Fruit fly (Drosophila melanogaster) Kc167 (cell line): Measurements from ENCODE around the gene att-ORFB.

ENCODE experiments used
- Myc ChIP-seq: fragments of >200 bp; optimal IDR thresholded peaks from 2 replicates; lab custom pipeline; 2017; ENCODE audit warnings: missing external identifiers
- Sin3A ChIP-seq: fragments of >200 bp; optimal IDR thresholded peaks from 2 replicates; lab custom pipeline; 2018; ENCODE audit warnings: missing external identifiers
- h ChIP-seq: fragments of >200 bp; optimal IDR thresholded peaks from 3 replicates; lab custom pipeline; 2018; ENCODE audit warnings: missing external identifiers
- insv ChIP-seq: fragments of >200 bp; optimal IDR thresholded peaks from 3 replicates; lab custom pipeline; 2018; ENCODE audit warnings: missing external identifiers
- psq ChIP-seq: fragments of >200 bp; optimal IDR thresholded peaks from 2 replicates; lab custom pipeline; 2017; ENCODE audit warnings: missing external identifiers
- ttk ChIP-seq: sonication (Bioruptor generic); optimal IDR thresholded peaks from 2 replicates; lab custom pipeline; 2017; ENCODE audit warnings: missing external identifiers

dm6 chr3R:20503646-20504045 lies 50.6 kb downstream of the att-ORFB start, which contains the start of gene MtnB:
- TF ChIP-seq Sin3A (lab: Kevin White, UChicago) = no peak
- TF ChIP-seq insv (lab: Kevin White, UChicago) = no peak
- TF ChIP-seq Myc (lab: Kevin White, UChicago) = no peak
- no peak for TF ChIP-seq ttk (lab: Kevin White, UChicago)
- TF ChIP-seq h (lab: Kevin White, UChicago) = no peak
- TF ChIP-seq psq (lab: Kevin White, UChicago) = no peak
